Worm (Caenorhabditis elegans): ENCODE results near the gene Y46G5A.18.
A peak's percentile ranks its signal among the peaks of the same experiment; 100 is the strongest.

Gene Y46G5A.18

DNA sequence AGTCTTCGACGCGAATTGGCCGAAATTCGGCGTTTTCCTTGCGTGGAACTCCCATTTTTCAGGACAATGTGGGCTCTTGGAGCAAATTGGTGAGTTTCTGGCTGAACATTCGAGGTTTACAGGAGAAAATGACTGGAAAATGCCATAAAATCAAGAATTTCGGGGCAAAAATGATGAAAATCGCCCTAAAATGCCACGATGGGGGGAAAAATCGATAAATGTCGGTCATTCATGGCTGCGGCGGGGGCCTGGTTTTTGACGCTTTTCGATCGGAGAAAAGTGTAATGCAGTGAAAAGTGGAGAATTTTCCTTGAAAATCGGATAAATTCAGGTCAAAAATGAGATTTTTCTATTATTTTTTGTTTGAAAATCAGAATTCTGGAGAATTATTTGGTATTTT lies at the start of gene Y46G5A.18, which contains the start of gene Y46G5A.47:
Gene Y46G5A.18, minus strand, starts transcription at position 101 of the 400 bp plus-strand sequence.
Gene Y46G5A.47, minus strand, starts transcription at position 146 of the 400 bp plus-strand sequence.
- no peak for TF ChIP-seq tag-97 (GFP tag; IDR thresholded peaks at IDR 0.05)
- no peak for TF ChIP-seq aly-2 (tag; optimal IDR thresholded peaks at IDR 0.05)
- no peak for TF ChIP-seq vab-7 (GFP tag; IDR thresholded peaks at IDR 0.05)
- no peak for TF ChIP-seq mes-2 (tag; optimal IDR thresholded peaks at IDR 0.05; ENCODE audit: poor library complexity, severe bottlenecking)
- TF ChIP-seq lin-1 (GFP tag; IDR thresholded peaks at IDR 0.05) = no peak
- TF ChIP-seq spr-1 (tag; optimal IDR thresholded peaks at IDR 0.05) = no peak
- no peak for TF ChIP-seq cey-2 (tag; optimal IDR thresholded peaks at IDR 0.05; ENCODE audit: borderline replicate concordance, insufficient read depth)
- TF ChIP-seq lin-39 (tag; optimal IDR thresholded peaks at IDR 0.05) = no peak
- TF ChIP-seq pha-4 (GFP tag; IDR thresholded peaks at IDR 0.05) = no peak
- no peak for TF ChIP-seq pha-4 (tag; optimal IDR thresholded peaks at IDR 0.05)
- TF ChIP-seq lir-3 (tag; optimal IDR thresholded peaks at IDR 0.05) = no peak
- TF ChIP-seq nhr-111 (GFP tag; optimal IDR thresholded peaks at IDR 0.05) = no peak
- TF ChIP-seq ces-1 (GFP tag; optimal IDR thresholded peaks at IDR 0.05) = no peak
- TF ChIP-seq madf-5 (GFP tag; IDR thresholded peaks at IDR 0.05) = no peak
- TF ChIP-seq pqm-1 (tag; optimal IDR thresholded peaks at IDR 0.05) = no peak

DNA sequence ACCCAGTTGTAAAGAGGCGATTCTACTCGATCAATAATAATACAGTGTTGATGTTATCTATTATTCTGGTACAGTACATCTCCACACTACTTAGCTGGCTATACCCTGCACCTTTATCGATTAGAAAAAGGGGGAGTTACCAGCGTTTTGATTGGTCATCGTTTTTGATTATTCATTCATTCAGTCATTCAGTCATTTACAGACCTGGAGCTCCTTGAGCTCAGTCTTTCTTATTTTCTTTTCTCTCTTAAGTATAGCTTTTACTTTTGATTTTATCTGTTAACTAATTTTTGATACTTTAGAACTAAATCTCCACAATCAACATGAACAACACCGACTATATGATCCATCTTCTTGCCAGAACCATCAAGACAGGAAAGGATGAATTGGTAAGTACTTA lies 45.1 kb upstream of the Y46G5A.18 start, which contains the start of gene Y46G5A.28:
Gene Y46G5A.28, plus strand, starts transcription at position 301 of the 400 bp plus-strand sequence.
- TF ChIP-seq aha-1 (tag) (peak; percentile 46), dpl-1 (GFP tag; optimal IDR thresholded peaks at IDR 0.05) (no peak), F10B5.3 (tag; optimal IDR thresholded peaks at IDR 0.05) (no peak), F44E2.7 (GFP tag; IDR thresholded peaks at IDR 0.05) (no peak), nhr-102 (tag; optimal IDR thresholded peaks at IDR 0.05) (no peak)

DNA sequence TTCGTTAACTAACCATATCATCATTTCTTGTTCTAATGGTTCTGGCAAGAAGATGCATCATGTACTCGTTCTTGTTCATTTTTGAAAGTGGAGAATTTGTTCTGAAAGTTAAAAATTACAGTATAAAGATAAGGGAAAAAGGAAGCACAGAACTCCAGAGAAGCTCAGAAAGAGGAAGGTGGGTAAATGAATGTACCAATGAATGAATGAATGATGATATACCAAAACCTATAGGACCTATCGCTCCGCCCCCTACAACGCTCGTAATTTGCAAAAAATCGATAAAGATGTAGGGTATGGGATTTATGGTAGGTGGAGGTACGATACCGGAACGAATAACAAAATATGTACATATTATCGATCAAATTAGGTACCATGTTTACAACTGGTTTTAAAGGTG lies 42.7 kb upstream of the Y46G5A.18 start, which contains the start of gene pes-10:
Gene pes-10, minus strand, starts transcription at position 101 of the 400 bp plus-strand sequence.
- TF ChIP-seq madf-9 (GFP tag; conservative IDR thresholded peaks at IDR 0.05) (no peak), unc-62 (GFP tag; optimal IDR thresholded peaks at IDR 0.05 in 1 of 2) (peak in 1 of 2 experiments; percentile 65), unc-62 (tag; optimal IDR thresholded peaks at IDR 0.05) (no peak)

ce11 chrII:12840057-12840456 lies 35.0 kb upstream of the Y46G5A.18 start, which contains the start of gene lgc-35:
Gene lgc-35 (minus strand): TSS chrII:12840157.
- TF ChIP-seq gei-8 (GFP tag; optimal IDR thresholded peaks at IDR 0.05) (no peak), ztf-7 (tag; optimal IDR thresholded peaks at IDR 0.05) (no peak), saeg-2 (GFP tag; IDR thresholded peaks at IDR 0.05) (no peak), nhr-11 (tag; optimal IDR thresholded peaks at IDR 0.05) (no peak), ceh-82 (tag; optimal IDR thresholded peaks at IDR 0.05) (no peak), dmd-8 (GFP tag; IDR thresholded peaks at IDR 0.05) (no peak), daf-8 (GFP tag; IDR thresholded peaks at IDR 0.05) (no peak), skn-1 (tag; optimal IDR thresholded peaks at IDR 0.05) (no peak), ceh-62 (tag; optimal IDR thresholded peaks at IDR 0.05) (no peak), mdt-29 (GFP tag; IDR thresholded peaks at IDR 0.05) (no peak), snpc-4 (tag; optimal IDR thresholded peaks at IDR 0.05) (no peak), dmd-9 (GFP tag; IDR thresholded peaks at IDR 0.05) (no peak), D1046.2 (GFP tag; IDR thresholded peaks at IDR 0.05) (no peak), ceh-32 (tag; optimal IDR thresholded peaks at IDR 0.05; ENCODE audit: poor library complexity) (no peak), nhr-42 (GFP tag; IDR thresholded peaks at IDR 0.05) (no peak), nhr-25 (tag; optimal IDR thresholded peaks at IDR 0.05; ENCODE audit: borderline replicate concordance, insufficient read depth) (no peak), madf-5 (GFP tag; IDR thresholded peaks at IDR 0.05) (no peak), ztf-11 (tag; optimal IDR thresholded peaks at IDR 0.05) (no peak)

Data from whole organism, L4 larva.